Fruit fly (Drosophila melanogaster) whole organism, adult: Measurements from ENCODE around the gene smash.

Experiments
- CG11617 ChIP-seq: fragments of 200-800 bp; sonication (Bioruptor generic); optimal IDR thresholded peaks from 2 replicates; lab custom pipeline; 2017; ENCODE audit warnings: mild to moderate bottlenecking, missing biosample characterization, missing genetic modification reagents, missing genetic modification characterization
- CG12768 ChIP-seq: fragments of 200-800 bp; sonication (Bioruptor generic); optimal IDR thresholded peaks from 2 replicates; lab custom pipeline; 2017; ENCODE audit warnings: missing biosample characterization, missing genetic modification characterization, mild to moderate bottlenecking, moderate library complexity, missing genetic modification reagents
- CG14711 ChIP-seq: fragments of 200-800 bp; sonication (Bioruptor generic); optimal IDR thresholded peaks from 2 replicates; lab custom pipeline; 2018; ENCODE audit warnings: missing biosample characterization, mild to moderate bottlenecking, missing genetic modification characterization, moderate library complexity
- CG1620 ChIP-seq: fragments of 200-800 bp; sonication (Bioruptor generic); optimal IDR thresholded peaks from 2 replicates; lab custom pipeline; 2016; ENCODE audit warnings: missing biosample characterization, missing genetic modification characterization
- CG33017 ChIP-seq: fragments of 200-800 bp; sonication (Bioruptor generic); optimal IDR thresholded peaks from 2 replicates; lab custom pipeline; 2018; ENCODE audit warnings: missing biosample characterization, mild to moderate bottlenecking, missing genetic modification characterization, moderate library complexity
- CG5204 ChIP-seq: fragments of 200-800 bp; sonication (Bioruptor generic); optimal IDR thresholded peaks from 2 replicates; lab custom pipeline; 2016; ENCODE audit warnings: missing biosample characterization, missing genetic modification characterization
- CG7045 ChIP-seq: fragments of 200-800 bp; sonication (Bioruptor generic); optimal IDR thresholded peaks from 2 replicates; lab custom pipeline; 2017; ENCODE audit warnings: missing biosample characterization, mild to moderate bottlenecking, missing genetic modification characterization
- CG7101 ChIP-seq: fragments of 200-800 bp; sonication (Bioruptor generic); optimal IDR thresholded peaks from 2 replicates; lab custom pipeline; 2018; ENCODE audit warnings: missing biosample characterization, mild to moderate bottlenecking, missing genetic modification characterization, moderate library complexity
- Clk ChIP-seq: fragments of 200-800 bp; sonication (Bioruptor generic); optimal IDR thresholded peaks from 2 replicates; lab custom pipeline; 2017; ENCODE audit warnings: missing biosample characterization, missing genetic modification characterization
- Crg-1 ChIP-seq: fragments of 200-800 bp; sonication (Bioruptor generic); optimal IDR thresholded peaks from 2 replicates; lab custom pipeline; 2016; ENCODE audit warnings: missing biosample characterization, missing genetic modification characterization
- Hr96 ChIP-seq: fragments of 200-800 bp; sonication (Bioruptor generic); optimal IDR thresholded peaks from 2 replicates; lab custom pipeline; 2016; ENCODE audit warnings: missing biosample characterization, missing genetic modification characterization
- Mnt ChIP-seq: fragments of 200-800 bp; sonication (Bioruptor generic); optimal IDR thresholded peaks from 2 replicates; lab custom pipeline; 2016; ENCODE audit warnings: missing biosample characterization, mild to moderate bottlenecking, missing genetic modification characterization
- bab1 ChIP-seq: fragments of 200-800 bp; sonication (Bioruptor generic); optimal IDR thresholded peaks from 3 replicates; lab custom pipeline; 2019; ENCODE audit warnings: missing biosample characterization, mild to moderate bottlenecking, missing genetic modification characterization, moderate library complexity
- cic ChIP-seq: fragments of 200-800 bp; sonication (Bioruptor generic); optimal IDR thresholded peaks from 2 replicates; lab custom pipeline; 2017; ENCODE audit warnings: missing biosample characterization, mild to moderate bottlenecking, missing genetic modification characterization, moderate library complexity
- cnc ChIP-seq, 2 experiments: fragments of >200 bp; optimal IDR thresholded peaks; 2 replicates each; lab custom pipeline; 2017
- kay ChIP-seq: fragments of 200-800 bp; sonication (Bioruptor generic); peaks from one replicate; lab custom pipeline; 2016; ENCODE audit warnings: missing biosample characterization, missing genetic modification characterization, borderline replicate concordance
- ovo ChIP-seq: fragments of 200-800 bp; sonication (Bioruptor generic); optimal IDR thresholded peaks from 2 replicates; lab custom pipeline; 2016; ENCODE audit warnings: missing biosample characterization, missing genetic modification characterization
- pad ChIP-seq: fragments of 200-800 bp; sonication (Bioruptor generic); optimal IDR thresholded peaks from 3 replicates; lab custom pipeline; 2017; ENCODE audit warnings: missing biosample characterization, missing genetic modification characterization, mild to moderate bottlenecking, moderate library complexity, missing genetic modification reagents
- tj ChIP-seq: fragments of 200-800 bp; sonication (Bioruptor generic); optimal IDR thresholded peaks from 3 replicates; lab custom pipeline; 2017; ENCODE audit warnings: missing biosample characterization, mild to moderate bottlenecking, missing genetic modification characterization, moderate library complexity
- toe ChIP-seq: fragments of 200-800 bp; sonication (Bioruptor generic); optimal IDR thresholded peaks from 2 replicates; lab custom pipeline; 2016; ENCODE audit warnings: missing biosample characterization, missing genetic modification characterization

The smash gene

dm6 chr3R:4687207-4687606, 27.8 kb downstream of the smash start:
- TF ChIP-seq Hr96 = no peak
- no peak for TF ChIP-seq cic (GFP tag; lab: Kevin White, UChicago)
- no peak for TF ChIP-seq tj (GFP tag; lab: Kevin White, UChicago)
- no peak for TF ChIP-seq CG7045
- no peak for TF ChIP-seq kay
- no peak for TF ChIP-seq Crg-1 (GFP tag; lab: Kevin White, UChicago)
- TF ChIP-seq CG11617 (GFP tag; lab: Kevin White, UChicago) = no peak
- no peak for TF ChIP-seq CG1620 (GFP tag; lab: Kevin White, UChicago)
- TF ChIP-seq Mnt (GFP tag; lab: Kevin White, UChicago) = no peak
- TF ChIP-seq CG14711 (tag; lab: Kevin White, UChicago) = no peak
- no peak for TF ChIP-seq CG33017
- TF ChIP-seq ovo = no peak
- TF ChIP-seq Clk (GFP tag; lab: Kevin White, UChicago) = no peak
- TF ChIP-seq CG5204 (GFP tag; lab: Kevin White, UChicago) = no peak
- TF ChIP-seq cnc (optimal IDR thresholded peaks at IDR 0.05; lab: Kevin White, UChicago) = no peak

- no peak for TF ChIP-seq CG12768
- TF ChIP-seq CG7101 (tag; lab: Kevin White, UChicago) = no peak
- no peak for TF ChIP-seq ovo
- no peak for TF ChIP-seq cic (GFP tag; lab: Kevin White, UChicago)
These were observed 31.1 kb downstream of the smash start, which contains the start of gene CG33927 for dm6 chr3R:4690508-4690907. Gene CG33927, minus strand, starts transcription at chr3R:4690608.

- peak; percentile 11 for TF ChIP-seq CG5204 (GFP tag; lab: Kevin White, UChicago)
- TF ChIP-seq CG7045 = peak; percentile 54
- TF ChIP-seq cic (GFP tag; lab: Kevin White, UChicago) = peak; percentile 66
- peak; percentile 9 for TF ChIP-seq CG7101 (tag; lab: Kevin White, UChicago)
- TF ChIP-seq kay = peak; percentile 95
- no peak for TF ChIP-seq CG11617 (GFP tag; lab: Kevin White, UChicago)
These were observed 35.4 kb downstream of the smash start for dm6 chr3R:4694805-4695204.

dm6 chr3R:4705167-4705566, 45.8 kb downstream of the smash start:
- TF ChIP-seq CG11617 (GFP tag; lab: Kevin White, UChicago) (no peak), tj (GFP tag; lab: Kevin White, UChicago) (no peak), CG5204 (GFP tag; lab: Kevin White, UChicago) (no peak), Clk (GFP tag; lab: Kevin White, UChicago) (no peak), ovo (no peak), CG7045 (no peak), bab1 (GFP tag; lab: Kevin White, UChicago) (no peak), Hr96 (no peak), Mnt (GFP tag; lab: Kevin White, UChicago) (no peak), Crg-1 (GFP tag; lab: Kevin White, UChicago) (no peak), toe (GFP tag; lab: Kevin White, UChicago) (no peak), CG7101 (tag; lab: Kevin White, UChicago) (no peak), pad (GFP tag; lab: Kevin White, UChicago) (no peak), kay (no peak), CG14711 (tag; lab: Kevin White, UChicago) (no peak)

- TF ChIP-seq cic (GFP tag; lab: Kevin White, UChicago) (peak; percentile 86), Mnt (GFP tag; lab: Kevin White, UChicago) (peak; percentile 49), CG12768 (peak; percentile 75), kay (peak; percentile 27), CG11617 (GFP tag; lab: Kevin White, UChicago) (peak; percentile 34), pad (GFP tag; lab: Kevin White, UChicago) (peak; percentile 14), CG7101 (tag; lab: Kevin White, UChicago) (peak; percentile 50), CG7045 (peak; percentile 53), CG33017 (peak; percentile 53), bab1 (GFP tag; lab: Kevin White, UChicago) (no peak), toe (GFP tag; lab: Kevin White, UChicago) (no peak), Hr96 (peak; percentile 19), tj (GFP tag; lab: Kevin White, UChicago) (peak; percentile 30), Clk (GFP tag; lab: Kevin White, UChicago) (peak; percentile 6), Crg-1 (GFP tag; lab: Kevin White, UChicago) (no peak)
These were observed 46.7 kb downstream of the smash start for dm6 chr3R:4706055-4706454.

dm6 chr3R:4712063-4712462, 52.7 kb downstream of the smash start:
- TF ChIP-seq kay (no peak), bab1 (GFP tag; lab: Kevin White, UChicago) (no peak), ovo (no peak), CG12768 (no peak), Crg-1 (GFP tag; lab: Kevin White, UChicago) (no peak), CG14711 (tag; lab: Kevin White, UChicago) (no peak), cnc (optimal IDR thresholded peaks at IDR 0.05; lab: Kevin White, UChicago) (no peak), CG1620 (GFP tag; lab: Kevin White, UChicago) (no peak), CG7101 (tag; lab: Kevin White, UChicago) (no peak), Mnt (GFP tag; lab: Kevin White, UChicago) (no peak), CG33017 (no peak), toe (GFP tag; lab: Kevin White, UChicago) (no peak), Hr96 (no peak), Clk (GFP tag; lab: Kevin White, UChicago) (no peak), tj (GFP tag; lab: Kevin White, UChicago) (no peak), cic (GFP tag; lab: Kevin White, UChicago) (no peak), CG5204 (GFP tag; lab: Kevin White, UChicago) (no peak), pad (GFP tag; lab: Kevin White, UChicago) (no peak), CG11617 (GFP tag; lab: Kevin White, UChicago) (no peak), CG7045 (no peak)
